Worm (Caenorhabditis elegans): ENCODE results near the gene eri-9.
"Not testable (repeated sequence)": the region's sequence is repeated elsewhere in the genome, so short reads cannot be mapped to it uniquely, and the experiment has no call there.

The eri-9 gene

ce11 chrIII:4965271-4965670 is 33.0 kb downstream of the eri-9 start, which contains the start of gene nca-2:
Gene nca-2 (plus strand): TSS chrIII:4965571.
- no peak for TF ChIP-seq ref-1 (GFP tag; conservative IDR thresholded peaks at IDR 0.05)
- TF ChIP-seq flt-1 (GFP tag; IDR thresholded peaks at IDR 0.05): no peak
- TF ChIP-seq klf-2 (GFP tag; conservative IDR thresholded peaks at IDR 0.05): no peak
- no peak for TF ChIP-seq ztf-29 (GFP tag; IDR thresholded peaks at IDR 0.05)
- no peak for TF ChIP-seq cog-1 (tag; optimal IDR thresholded peaks at IDR 0.05)
- TF ChIP-seq ztf-23 (GFP tag; IDR thresholded peaks at IDR 0.05): no peak
- no peak for TF ChIP-seq med-1 (GFP tag; optimal IDR thresholded peaks at IDR 0.05; ENCODE audit: insufficient read depth)
- no peak for TF ChIP-seq tab-1 (GFP tag; IDR thresholded peaks at IDR 0.05)
- no peak for TF ChIP-seq T22C8.4 (GFP tag; IDR thresholded peaks at IDR 0.05)

- no peak for TF ChIP-seq ztf-23 (GFP tag; IDR thresholded peaks at IDR 0.05)
- TF ChIP-seq ztf-29 (GFP tag; IDR thresholded peaks at IDR 0.05): no peak
- no peak for TF ChIP-seq tab-1 (GFP tag; IDR thresholded peaks at IDR 0.05)
- TF ChIP-seq klf-2 (GFP tag; conservative IDR thresholded peaks at IDR 0.05): no peak
Observed at ce11 chrIII:4967236-4967635, 35.0 kb downstream of the eri-9 start.

- TF ChIP-seq klf-2 (GFP tag; conservative IDR thresholded peaks at IDR 0.05): no peak
- TF ChIP-seq ztf-23 (GFP tag; IDR thresholded peaks at IDR 0.05): no peak
- no peak for TF ChIP-seq ref-1 (GFP tag; conservative IDR thresholded peaks at IDR 0.05)
- TF ChIP-seq med-1 (GFP tag; optimal IDR thresholded peaks at IDR 0.05; ENCODE audit: insufficient read depth): no peak
- TF ChIP-seq flt-1 (GFP tag; IDR thresholded peaks at IDR 0.05): no peak
- no peak for TF ChIP-seq T22C8.4 (GFP tag; IDR thresholded peaks at IDR 0.05)
- TF ChIP-seq cog-1 (tag; optimal IDR thresholded peaks at IDR 0.05): no peak
- no peak for TF ChIP-seq tab-1 (GFP tag; IDR thresholded peaks at IDR 0.05)
- no peak for TF ChIP-seq ztf-29 (GFP tag; IDR thresholded peaks at IDR 0.05)
Observed at ce11 chrIII:4968146-4968545, 35.9 kb downstream of the eri-9 start.

- not testable (repeated sequence) for TF ChIP-seq T22C8.4 (GFP tag; IDR thresholded peaks at IDR 0.05); ref-1 (GFP tag; conservative IDR thresholded peaks at IDR 0.05); med-1 (GFP tag; optimal IDR thresholded peaks at IDR 0.05; ENCODE audit: insufficient read depth)
Observed at ce11 chrIII:4980367-4980766, 48.1 kb downstream of the eri-9 start, which contains the start of gene C27F2.6. Gene C27F2.6 (minus strand): TSS chrIII:4980467.

- TF ChIP-seq klf-2 (GFP tag; conservative IDR thresholded peaks at IDR 0.05) (no peak), med-1 (GFP tag; optimal IDR thresholded peaks at IDR 0.05; ENCODE audit: insufficient read depth) (no peak), ref-1 (GFP tag; conservative IDR thresholded peaks at IDR 0.05) (no peak), flt-1 (GFP tag; IDR thresholded peaks at IDR 0.05) (no peak), cog-1 (tag; optimal IDR thresholded peaks at IDR 0.05) (no peak), ztf-23 (GFP tag; IDR thresholded peaks at IDR 0.05) (no peak), T22C8.4 (GFP tag; IDR thresholded peaks at IDR 0.05) (no peak), tab-1 (GFP tag; IDR thresholded peaks at IDR 0.05) (no peak)
Observed at ce11 chrIII:4983961-4984360, 51.7 kb downstream of the eri-9 start.

All from whole organism, midembryonic.